Fruit fly (Drosophila melanogaster) whole organism, embryonic: ENCODE data around the gene CG5762.

Source experiments
- ATbp ChIP-seq: fragments of 200-800 bp; sonication (Bioruptor generic); optimal IDR thresholded peaks from 2 replicates; lab custom pipeline; 2017; ENCODE audit warnings: missing biosample characterization, mild to moderate bottlenecking, missing genetic modification characterization, missing genetic modification reagents
- Abd-B ChIP-seq: fragments of 200-800 bp; sonication (Bioruptor generic); optimal IDR thresholded peaks from 2 replicates; lab custom pipeline; 2018; ENCODE audit warnings: missing biosample characterization, mild to moderate bottlenecking, missing genetic modification characterization, moderate library complexity
- Asciz ChIP-seq: fragments of 200-800 bp; sonication (Bioruptor generic); optimal IDR thresholded peaks from 2 replicates; lab custom pipeline; 2017; ENCODE audit warnings: missing biosample characterization, mild to moderate bottlenecking, missing genetic modification characterization, missing genetic modification reagents
- CG10209 ChIP-seq: fragments of 200-800 bp; sonication (Bioruptor generic); optimal IDR thresholded peaks from 3 replicates; lab custom pipeline; 2017; ENCODE audit warnings: missing biosample characterization, mild to moderate bottlenecking, missing genetic modification characterization, missing genetic modification reagents
- CG11085 ChIP-seq: fragments of 200-800 bp; sonication (Bioruptor generic); IDR thresholded peaks from 2 replicates; pipeline ENCODE4 v1.3.6; 2022; ENCODE audit warnings: missing biosample characterization, missing genetic modification characterization
- CG11456 ChIP-seq: fragments of 200-800 bp; sonication (Bioruptor generic); IDR thresholded peaks from 3 replicates; pipeline ENCODE4 v1.3.6; 2022; ENCODE audit warnings: missing biosample characterization, missing genetic modification characterization
- CG12236 ChIP-seq: fragments of 200-800 bp; sonication (Bioruptor generic); optimal IDR thresholded peaks from 2 replicates; lab custom pipeline; 2016; ENCODE audit warnings: missing biosample characterization, missing genetic modification characterization
- CG13775 ChIP-seq: fragments of 200-800 bp; sonication (Bioruptor generic); optimal IDR thresholded peaks from 3 replicates; lab custom pipeline; 2017; ENCODE audit warnings: missing biosample characterization, mild to moderate bottlenecking, missing genetic modification characterization
- CG14860 ChIP-seq: fragments of 200-800 bp; sonication (Bioruptor generic); IDR thresholded peaks from 3 replicates; pipeline ENCODE4 v1.3.6; 2022; ENCODE audit warnings: missing biosample characterization, missing genetic modification characterization; ENCODE audit not compliant: partially characterized antibody
- CG16779 ChIP-seq: fragments of 200-800 bp; sonication (Bioruptor generic); IDR thresholded peaks from 2 replicates; pipeline ENCODE4 v1.3.6; 2022; ENCODE audit warnings: missing biosample characterization, missing genetic modification characterization
- CG17829 ChIP-seq: fragments of 200-800 bp; optimal IDR thresholded peaks from 2 replicates; lab custom pipeline; 2019; ENCODE audit warnings: missing biosample characterization, mild to moderate bottlenecking, missing genetic modification characterization, moderate library complexity
- CG18619 ChIP-seq: fragments of 200-800 bp; sonication (Bioruptor generic); optimal IDR thresholded peaks from 3 replicates; lab custom pipeline; 2017; ENCODE audit warnings: missing biosample characterization, mild to moderate bottlenecking, missing genetic modification characterization
- CG2712 ChIP-seq: fragments of 200-800 bp; optimal IDR thresholded peaks from 3 replicates; lab custom pipeline; 2019; ENCODE audit warnings: missing biosample characterization, mild to moderate bottlenecking, missing genetic modification characterization, moderate library complexity
- CG31441 ChIP-seq: fragments of 200-800 bp; sonication (Bioruptor generic); IDR thresholded peaks from 2 replicates; pipeline ENCODE4 v1.3.6; 2022; ENCODE audit warnings: missing biosample characterization, missing genetic modification characterization
- CG34376 ChIP-seq: fragments of 200-800 bp; sonication (Bioruptor generic); optimal IDR thresholded peaks from 2 replicates; lab custom pipeline; 2018; ENCODE audit warnings: missing biosample characterization, mild to moderate bottlenecking, missing genetic modification characterization
- CG3726 ChIP-seq: fragments of 200-800 bp; sonication (Bioruptor generic); IDR thresholded peaks from 3 replicates; pipeline ENCODE4, ENCODE4 v1.3.6; 2022; ENCODE audit warnings: missing biosample characterization, missing genetic modification characterization
- CG3847 ChIP-seq: fragments of 200-800 bp; sonication (Bioruptor generic); IDR thresholded peaks from 2 replicates; pipeline ENCODE4 v1.3.6; 2022; ENCODE audit warnings: missing biosample characterization, missing genetic modification characterization
- CG6272 ChIP-seq: fragments of 200-800 bp; sonication (Bioruptor generic); IDR thresholded peaks from 2 replicates; pipeline ENCODE4 v1.3.6; 2022; ENCODE audit warnings: missing biosample characterization, missing genetic modification characterization
- CG7271 ChIP-seq: fragments of 200-800 bp; sonication (Bioruptor generic); optimal IDR thresholded peaks from 2 replicates; lab custom pipeline; 2018; ENCODE audit warnings: missing biosample characterization, mild to moderate bottlenecking, missing genetic modification characterization, moderate library complexity
- CG7987 ChIP-seq: fragments of 200-800 bp; sonication (Bioruptor generic); optimal IDR thresholded peaks from 2 replicates; lab custom pipeline; 2018; ENCODE audit warnings: missing biosample characterization, mild to moderate bottlenecking, missing genetic modification characterization, moderate library complexity
- CG8388 ChIP-seq: fragments of 200-800 bp; sonication (Bioruptor generic); optimal IDR thresholded peaks from 2 replicates; lab custom pipeline; 2019; ENCODE audit warnings: missing biosample characterization, mild to moderate bottlenecking, missing genetic modification characterization, moderate library complexity
- Dad ChIP-seq: fragments of 200-800 bp; sonication (Bioruptor generic); optimal IDR thresholded peaks from 3 replicates; lab custom pipeline; 2016; ENCODE audit warnings: missing biosample characterization, missing genetic modification characterization
- Dll ChIP-seq: fragments of 200-800 bp; sonication (Bioruptor generic); IDR thresholded peaks from 4 replicates; pipeline ENCODE4 v1.3.6; 2022; ENCODE audit warnings: missing biosample characterization, missing genetic modification characterization; ENCODE audit not compliant: partially characterized antibody
- Dref ChIP-seq: fragments of 200-800 bp; sonication (Bioruptor generic); IDR thresholded peaks from 2 replicates; pipeline ENCODE4 v1.3.6; 2022; ENCODE audit warnings: missing biosample characterization, missing genetic modification characterization
- Fer1 ChIP-seq: fragments of 200-800 bp; sonication (Bioruptor generic); optimal IDR thresholded peaks from 2 replicates; lab custom pipeline; 2017; ENCODE audit warnings: missing biosample characterization, mild to moderate bottlenecking, missing genetic modification characterization
- HHEX ChIP-seq: fragments of 200-800 bp; sonication (Bioruptor generic); optimal IDR thresholded peaks from 3 replicates; lab custom pipeline; 2017; ENCODE audit warnings: missing biosample characterization, mild to moderate bottlenecking, missing genetic modification characterization, missing genetic modification reagents
- Hand ChIP-seq: fragments of 200-800 bp; sonication (Bioruptor generic); optimal IDR thresholded peaks from 2 replicates; lab custom pipeline; 2017; ENCODE audit warnings: mild to moderate bottlenecking, missing biosample characterization, missing genetic modification reagents, missing genetic modification characterization
- Hey ChIP-seq: fragments of 200-800 bp; sonication (Bioruptor generic); optimal IDR thresholded peaks from 3 replicates; lab custom pipeline; 2018; ENCODE audit warnings: missing biosample characterization, mild to moderate bottlenecking, missing genetic modification characterization
- Opbp ChIP-seq: fragments of 200-800 bp; sonication (Bioruptor generic); IDR thresholded peaks from 3 replicates; pipeline ENCODE4 v1.3.6; 2022; ENCODE audit warnings: missing biosample characterization, missing genetic modification characterization; ENCODE audit not compliant: partially characterized antibody
- Optix ChIP-seq: fragments of 200-800 bp; sonication (Bioruptor generic); IDR thresholded peaks from 3 replicates; pipeline ENCODE4 v1.3.6; 2022; ENCODE audit warnings: missing biosample characterization, missing genetic modification characterization
- Pdp1 ChIP-seq, 2 experiments: fragments of 200-800 bp; sonication (Bioruptor generic); optimal IDR thresholded peaks; 3 replicates each; lab custom pipeline; 2016; ENCODE audit warnings: missing biosample characterization in 2 of 2, missing genetic modification characterization in 2 of 2, mild to moderate bottlenecking in 1 of 2, moderate library complexity in 1 of 2
- Rx ChIP-seq: fragments of 200-800 bp; sonication (Bioruptor generic); IDR thresholded peaks from 2 replicates; pipeline ENCODE4 v1.3.6; 2022; ENCODE audit warnings: missing biosample characterization, missing genetic modification characterization
- Sin3A ChIP-seq: fragments of >200 bp; optimal IDR thresholded peaks from 2 replicates; lab custom pipeline; 2018
- YL-1 ChIP-seq: fragments of 200-800 bp; sonication (Bioruptor generic); optimal IDR thresholded peaks from 3 replicates; lab custom pipeline; 2017; ENCODE audit warnings: missing biosample characterization, mild to moderate bottlenecking, missing genetic modification characterization
- cg ChIP-seq: fragments of 200-800 bp; sonication (Bioruptor generic); optimal IDR thresholded peaks from 3 replicates; lab custom pipeline; 2019; ENCODE audit warnings: missing biosample characterization, mild to moderate bottlenecking, missing genetic modification characterization, moderate library complexity
- crc ChIP-seq: fragments of 200-800 bp; sonication (Bioruptor generic); optimal IDR thresholded peaks from 2 replicates; lab custom pipeline; 2016; ENCODE audit warnings: missing biosample characterization, missing genetic modification characterization
- croc ChIP-seq: fragments of 200-800 bp; sonication (Bioruptor generic); conservative IDR thresholded peaks from 3 replicates; pipeline ENCODE4 v1.3.6; 2022; ENCODE audit warnings: missing biosample characterization, missing genetic modification characterization
- dmrt11E ChIP-seq: fragments of 200-800 bp; sonication (Bioruptor generic); optimal IDR thresholded peaks from 3 replicates; lab custom pipeline; 2018; ENCODE audit warnings: missing biosample characterization, mild to moderate bottlenecking, missing genetic modification characterization, moderate library complexity
- gem ChIP-seq: fragments of 200-800 bp; sonication (Bioruptor generic); optimal IDR thresholded peaks from 2 replicates; lab custom pipeline; 2019; ENCODE audit warnings: missing biosample characterization, mild to moderate bottlenecking, missing genetic modification characterization, moderate library complexity
- gt ChIP-seq: fragments of 200-800 bp; sonication (Bioruptor generic); IDR thresholded peaks from 2 replicates; pipeline ENCODE4 v1.3.6; 2022; ENCODE audit warnings: missing biosample characterization, missing genetic modification characterization
- kni ChIP-seq: fragments of 200-800 bp; sonication (Bioruptor generic); optimal IDR thresholded peaks from 3 replicates; lab custom pipeline; 2017; ENCODE audit warnings: mild to moderate bottlenecking, missing biosample characterization, missing genetic modification reagents, missing genetic modification characterization
- row ChIP-seq: fragments of 200-800 bp; sonication (Bioruptor generic); IDR thresholded peaks from 3 replicates; pipeline ENCODE4 v1.3.6; 2022; ENCODE audit warnings: missing biosample characterization, missing genetic modification characterization
- scrt ChIP-seq: fragments of 200-800 bp; sonication (Bioruptor generic); optimal IDR thresholded peaks from 2 replicates; lab custom pipeline; 2018; ENCODE audit warnings: missing biosample characterization, mild to moderate bottlenecking, missing genetic modification characterization, moderate library complexity
- sim ChIP-seq: fragments of 200-800 bp; sonication (Bioruptor generic); IDR thresholded peaks from 2 replicates; pipeline ENCODE4 v1.3.6; 2022; ENCODE audit warnings: missing biosample characterization, missing genetic modification characterization
- so ChIP-seq: fragments of 200-800 bp; sonication (Bioruptor generic); IDR thresholded peaks from 3 replicates; pipeline ENCODE4 v1.3.6; 2022; ENCODE audit warnings: missing biosample characterization, missing genetic modification characterization
- trem ChIP-seq: fragments of 200-800 bp; optimal IDR thresholded peaks from 3 replicates; lab custom pipeline; 2019; ENCODE audit warnings: missing biosample characterization, mild to moderate bottlenecking, missing genetic modification characterization, moderate library complexity
- tx ChIP-seq: fragments of 200-800 bp; sonication (Bioruptor generic); optimal IDR thresholded peaks from 2 replicates; lab custom pipeline; 2016; ENCODE audit warnings: missing biosample characterization, missing genetic modification characterization
- zen2 ChIP-seq: fragments of 200-800 bp; sonication (Bioruptor generic); IDR thresholded peaks from 3 replicates; pipeline ENCODE4 v1.3.6; 2022; ENCODE audit warnings: missing biosample characterization, missing genetic modification characterization; ENCODE audit not compliant: partially characterized antibody

CG5762 gene

dm6 chr3R:24318217-24319082 lies 43.0 kb downstream of the CG5762 start, which contains the start of the genes Nab2 and BRWD3 (continued):
- TF ChIP-seq Opbp (GFP tag; lab: Robert Waterston, UW) (peak; percentile 85), sim (GFP tag; lab: Robert Waterston, UW) (no peak), CG10209 (GFP tag; lab: Kevin White, UChicago) (no peak), CG16779 (GFP tag; lab: Robert Waterston, UW) (no peak), Rx (peak; percentile 22; the same call in 1 of the 2 replicates), Hey (tag; lab: Kevin White, UChicago) (no peak), trem (no peak), CG17829 (tag; lab: Kevin White, UChicago) (peak; percentile 18), crc (GFP tag; lab: Kevin White, UChicago) (no peak), kni (GFP tag; lab: Kevin White, UChicago) (no peak), gem (tag; lab: Kevin White, UChicago) (no peak), gt (no peak), CG13775 (GFP tag; lab: Kevin White, UChicago) (peak; percentile 68), scrt (GFP tag; lab: Kevin White, UChicago) (no peak), CG31441 (GFP tag; lab: Robert Waterston, UW) (no peak), row (GFP tag; lab: Robert Waterston, UW) (peak; percentile 70), YL-1 (peak; percentile 37), Fer1 (GFP tag; lab: Kevin White, UChicago) (no peak), CG18619 (peak; percentile 45), Dll (peak; percentile 67; the same call in 3 of the 4 replicates), Hand (GFP tag; lab: Kevin White, UChicago) (no peak), Dad (no peak), CG8388 (GFP tag; lab: Kevin White, UChicago) (no peak), Optix (GFP tag; lab: Robert Waterston, UW) (no peak), so (GFP tag; lab: Robert Waterston, UW) (no peak), cg (no peak), CG14860 (peak; percentile 42; the same call in 2 of the 3 replicates), Sin3A (peak; percentile 18), Abd-B (peak; percentile 3), CG6272 (0 out of 2 replicates have a peak, but pooled peaks have one; percentile 6), tx (GFP tag; lab: Kevin White, UChicago) (no peak), zen2 (GFP tag; lab: Robert Waterston, UW) (peak; percentile 49; the same call in 1 of the 3 replicates), ATbp (no peak), CG3726 (no peak), CG11085 (no peak), CG11456 (GFP tag; lab: Robert Waterston, UW) (peak; percentile 51; the same call in 2 of the 3 replicates), croc (no peak), CG7271 (tag; lab: Kevin White, UChicago) (no peak), Dref (peak; percentile 82), Pdp1 (GFP tag; optimal IDR thresholded peaks at IDR 0.05; lab: Kevin White, UChicago) (peak in 1 of 2 experiments; percentile 28), CG34376 (no peak), HHEX (GFP tag; lab: Kevin White, UChicago) (no peak), CG3847 (GFP tag; lab: Robert Waterston, UW) (peak; percentile 52; the same call in 1 of the 2 replicates), dmrt11E (peak; percentile 38), CG2712 (no peak), CG7987 (GFP tag; lab: Kevin White, UChicago) (no peak), CG12236 (no peak), Asciz (GFP tag; lab: Kevin White, UChicago) (no peak)
